Fruit fly (Drosophila melanogaster) S2 (cell line): ENCODE results near the gene CG4582.

ENCODE experiments used
- CG8478 ChIP-seq: fragments of >200 bp; optimal IDR thresholded peaks from 2 replicates; lab custom pipeline; 2018
- CTCF ChIP-seq, 2 experiments: fragments of >200 bp; optimal IDR thresholded peaks; 2 replicates each; lab custom pipeline; 2018

DNA sequence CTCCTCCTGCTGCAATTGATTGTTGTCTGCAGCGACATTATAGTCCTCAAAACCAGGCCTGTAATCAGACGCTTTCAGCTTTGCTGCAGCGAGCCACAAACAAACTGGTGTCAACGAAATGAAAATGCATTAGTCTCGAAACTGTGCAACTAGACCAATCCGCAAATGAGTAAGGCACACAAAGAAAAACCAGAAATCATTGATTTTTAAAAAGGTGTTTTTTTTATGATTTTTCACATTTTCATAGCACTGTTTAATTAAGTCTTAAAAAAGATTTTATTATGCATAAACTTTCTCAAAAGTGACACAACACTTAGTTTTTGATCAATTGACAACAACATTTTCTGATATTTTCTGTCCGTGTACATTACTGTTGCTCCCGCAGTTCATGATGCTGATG, at the start of gene CG4582:
- TF ChIP-seq CG8478 (lab: Kevin White, UChicago) (no peak), CTCF (optimal IDR thresholded peaks at IDR 0.05; lab: Kevin White, UChicago) (no peak)
